Worm (Caenorhabditis elegans) whole organism, midembryonic: Measurements from ENCODE around the gene lact-3.

Experiments used
- T22C8.4 ChIP-seq: fragments of 200-800 bp; sonication (Bioruptor generic); IDR thresholded peaks from 2 replicates; pipeline ENCODE4 v1.3.6; 2022; ENCODE audit warnings: missing genetic modification characterization, missing compliant biosample characterization
- klf-2 ChIP-seq: fragments of 200-800 bp; sonication (Bioruptor generic); conservative IDR thresholded peaks from 2 replicates; pipeline ENCODE4 v1.3.6; 2022; ENCODE audit warnings: missing genetic modification reagents, missing genetic modification characterization, missing compliant biosample characterization
- med-1 ChIP-seq: sonication (generic microtip); optimal IDR thresholded peaks from 2 replicates; lab custom pipeline; 2017; ENCODE audit warnings: missing genetic modification characterization, mild to moderate bottlenecking, missing compliant biosample characterization, antibody characterized with exemption, missing genetic modification reagents; ENCODE audit not compliant: insufficient read depth
- tab-1 ChIP-seq: fragments of 200-800 bp; sonication (Bioruptor generic); IDR thresholded peaks from 2 replicates; pipeline ENCODE4 v1.3.6; 2022; ENCODE audit warnings: missing genetic modification characterization, missing compliant biosample characterization

DNA sequence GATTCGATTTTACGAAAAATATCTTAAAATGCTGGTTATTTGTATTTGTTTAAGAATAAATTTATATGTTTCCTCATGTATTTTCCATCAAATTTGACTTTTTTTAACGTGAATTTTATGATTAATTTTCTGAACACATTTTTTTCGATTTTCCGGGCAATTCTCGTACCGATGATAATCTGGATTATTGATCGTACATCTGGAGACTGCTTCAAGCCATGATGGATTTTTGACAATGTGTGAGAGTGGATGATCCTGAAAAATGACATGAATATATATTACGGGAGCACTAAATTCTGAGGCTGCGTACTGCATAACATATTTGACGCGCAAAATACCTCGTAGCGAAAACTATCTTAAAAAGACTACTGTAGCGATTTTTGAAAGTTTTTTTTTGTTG is 3.0 kb downstream of the lact-3 start:
- TF ChIP-seq tab-1 (GFP tag; lab: Robert Waterston, UW) (no peak), klf-2 (GFP tag; lab: Robert Waterston, UW) (no peak), T22C8.4 (GFP tag; lab: Robert Waterston, UW) (no peak), med-1 (GFP tag; lab: Kevin White, UChicago) (no peak)
